Worm (Caenorhabditis elegans) whole organism, early embryonic: ENCODE results near the gene unc-44.

Experiments
- B0310.2 ChIP-seq: sonication (generic microtip); optimal IDR thresholded peaks from 2 replicates; lab custom pipeline; 2016; ENCODE audit warnings: mild to moderate bottlenecking, missing genetic modification characterization, missing compliant biosample characterization
- F13C5.2 ChIP-seq: sonication (generic microtip); optimal IDR thresholded peaks from 2 replicates; lab custom pipeline; 2017; ENCODE audit warnings: mild to moderate bottlenecking, missing genetic modification characterization, inconsistent platforms, missing compliant biosample characterization
- aly-1 ChIP-seq: sonication (generic microtip); optimal IDR thresholded peaks from 2 replicates; lab custom pipeline; 2016; ENCODE audit warnings: missing genetic modification characterization, missing compliant biosample characterization
- ama-1 ChIP-seq: fragments of 150-350 bp; optimal IDR thresholded peaks from 2 replicates; lab custom pipeline; 2014
- ceh-13 ChIP-seq: fragments of 200-800 bp; sonication (Bioruptor generic); optimal IDR thresholded peaks from 2 replicates; lab custom pipeline; 2018; ENCODE audit warnings: mild to moderate bottlenecking, missing genetic modification characterization, missing compliant biosample characterization
- ceh-36 ChIP-seq: sonication (generic microtip); optimal IDR thresholded peaks from 2 replicates; lab custom pipeline; 2016; ENCODE audit warnings: missing genetic modification characterization, inconsistent platforms, missing compliant biosample characterization
- ets-7 ChIP-seq: sonication (generic microtip); optimal IDR thresholded peaks from 2 replicates; lab custom pipeline; 2016; ENCODE audit warnings: missing genotype, missing genetic modification characterization, missing compliant biosample characterization
- flt-1 ChIP-seq: fragments of 200-800 bp; sonication (Bioruptor generic); IDR thresholded peaks from 2 replicates; pipeline ENCODE4 v1.3.6; 2022; ENCODE audit warnings: missing genetic modification characterization, missing compliant biosample characterization
- hmbx-1 ChIP-seq: sonication (generic microtip); optimal IDR thresholded peaks from 2 replicates; lab custom pipeline; 2016; ENCODE audit warnings: mild to moderate bottlenecking, missing genetic modification characterization, missing compliant biosample characterization
- hmg-4 ChIP-seq: fragments of 200-800 bp; sonication (Bioruptor generic); optimal IDR thresholded peaks from 2 replicates; lab custom pipeline; 2018; ENCODE audit warnings: mild to moderate bottlenecking, missing genetic modification characterization, missing compliant biosample characterization
- hnd-1 ChIP-seq: sonication (generic microtip); optimal IDR thresholded peaks from 2 replicates; lab custom pipeline; 2016; ENCODE audit warnings: missing genetic modification characterization, missing compliant biosample characterization
- pes-1 ChIP-seq: fragments of 200-800 bp; sonication (Bioruptor generic); IDR thresholded peaks from 2 replicates; pipeline ENCODE4 v1.3.6; 2022; ENCODE audit warnings: missing genetic modification reagents, missing genetic modification characterization, missing compliant biosample characterization
- scrt-1 ChIP-seq: fragments of 200-800 bp; sonication (Bioruptor generic); IDR thresholded peaks from 2 replicates; pipeline ENCODE4 v1.3.6; 2022; ENCODE audit warnings: missing genetic modification characterization, missing compliant biosample characterization
- sea-1 ChIP-seq: fragments of 200-800 bp; sonication (Bioruptor generic); conservative IDR thresholded peaks from 2 replicates; pipeline ENCODE4 v1.3.6; 2022; ENCODE audit warnings: missing genetic modification characterization, missing compliant biosample characterization
- tbx-11 ChIP-seq: fragments of 200-800 bp; sonication (Bioruptor generic); IDR thresholded peaks from 2 replicates; pipeline ENCODE4 v1.3.6; 2022; ENCODE audit warnings: missing genetic modification characterization, missing compliant biosample characterization
- tbx-37 ChIP-seq: fragments of 200-800 bp; sonication (Bioruptor generic); conservative IDR thresholded peaks from 2 replicates; pipeline ENCODE4 v1.3.6; 2022; ENCODE audit warnings: missing genetic modification reagents, missing genetic modification characterization, missing compliant biosample characterization
- tra-4 ChIP-seq: sonication (generic microtip); optimal IDR thresholded peaks from 2 replicates; lab custom pipeline; 2017; ENCODE audit warnings: missing genetic modification characterization, missing compliant biosample characterization

unc-44 gene

ce11 chrIV:5939908-5940307, 35.4 kb upstream of the unc-44 start:
- TF ChIP-seq flt-1 (GFP tag; lab: Robert Waterston, UW) (no peak), ceh-13 (no peak), tra-4 (no peak), hmg-4 (GFP tag; lab: Kevin White, UChicago) (no peak), aly-1 (tag; lab: Kevin White, UChicago) (no peak), tbx-37 (no peak), scrt-1 (no peak), pes-1 (GFP tag; lab: Robert Waterston, UW) (no peak), ets-7 (tag; lab: Kevin White, UChicago) (no peak), hnd-1 (tag; lab: Kevin White, UChicago) (no peak), sea-1 (GFP tag; lab: Robert Waterston, UW) (no peak), F13C5.2 (tag; lab: Kevin White, UChicago) (no peak), ama-1 (lab: Kevin White, UChicago) (no peak), tbx-11 (no peak), hmbx-1 (tag; lab: Kevin White, UChicago) (no peak), B0310.2 (no peak), ceh-36 (no peak)

ce11 chrIV:5940608-5941007, 34.7 kb upstream of the unc-44 start:
- no peak for TF ChIP-seq B0310.2
- no peak for TF ChIP-seq ceh-36
- TF ChIP-seq hnd-1 (tag; lab: Kevin White, UChicago), result no peak
- no peak for TF ChIP-seq flt-1 (GFP tag; lab: Robert Waterston, UW)
- no peak for TF ChIP-seq tra-4
- no peak for TF ChIP-seq aly-1 (tag; lab: Kevin White, UChicago)
- TF ChIP-seq hmbx-1 (tag; lab: Kevin White, UChicago), result no peak
- no peak for TF ChIP-seq F13C5.2 (tag; lab: Kevin White, UChicago)
- no peak for TF ChIP-seq pes-1 (GFP tag; lab: Robert Waterston, UW)

- TF ChIP-seq aly-1 (tag; lab: Kevin White, UChicago) (peak; percentile 14), tra-4 (no peak)
These were observed 34.0 kb upstream of the unc-44 start, which contains the start of gene pfkb-1.2 for ce11 chrIV:5941236-5941976. Gene pfkb-1.2 (plus strand): TSS chrIV:5941926.

ce11 chrIV:5944172-5944571, 31.2 kb upstream of the unc-44 start:
- no peak for TF ChIP-seq scrt-1
- TF ChIP-seq ama-1 (lab: Kevin White, UChicago), result no peak
- no peak for TF ChIP-seq flt-1 (GFP tag; lab: Robert Waterston, UW)
- TF ChIP-seq F13C5.2 (tag; lab: Kevin White, UChicago), result no peak
- no peak for TF ChIP-seq hmg-4 (GFP tag; lab: Kevin White, UChicago)
- TF ChIP-seq pes-1 (GFP tag; lab: Robert Waterston, UW), result no peak
- TF ChIP-seq ceh-36, result no peak
- TF ChIP-seq B0310.2, result no peak
- no peak for TF ChIP-seq hmbx-1 (tag; lab: Kevin White, UChicago)
- TF ChIP-seq sea-1 (GFP tag; lab: Robert Waterston, UW), result no peak
- TF ChIP-seq tra-4, result no peak
- no peak for TF ChIP-seq aly-1 (tag; lab: Kevin White, UChicago)
- no peak for TF ChIP-seq hnd-1 (tag; lab: Kevin White, UChicago)
- no peak for TF ChIP-seq tbx-37
- TF ChIP-seq ceh-13, result no peak
- TF ChIP-seq ets-7 (tag; lab: Kevin White, UChicago), result no peak
- no peak for TF ChIP-seq tbx-11

- TF ChIP-seq hnd-1 (tag; lab: Kevin White, UChicago) (no peak), flt-1 (GFP tag; lab: Robert Waterston, UW) (no peak), tra-4 (no peak), ceh-13 (no peak), B0310.2 (no peak), scrt-1 (no peak), F13C5.2 (tag; lab: Kevin White, UChicago) (no peak), tbx-37 (no peak), hmg-4 (GFP tag; lab: Kevin White, UChicago) (no peak)
These were observed 29.9 kb upstream of the unc-44 start for ce11 chrIV:5945455-5945854.

- no peak for TF ChIP-seq ets-7 (tag; lab: Kevin White, UChicago)
- no peak for TF ChIP-seq hmg-4 (GFP tag; lab: Kevin White, UChicago)
- no peak for TF ChIP-seq ceh-36
- no peak for TF ChIP-seq tbx-11
- TF ChIP-seq ceh-13, result no peak
- no peak for TF ChIP-seq tbx-37
- TF ChIP-seq F13C5.2 (tag; lab: Kevin White, UChicago), result no peak
- no peak for TF ChIP-seq hnd-1 (tag; lab: Kevin White, UChicago)
- no peak for TF ChIP-seq scrt-1
- no peak for TF ChIP-seq aly-1 (tag; lab: Kevin White, UChicago)
- TF ChIP-seq sea-1 (GFP tag; lab: Robert Waterston, UW), result no peak
- TF ChIP-seq flt-1 (GFP tag; lab: Robert Waterston, UW), result no peak
These were observed 28.5 kb upstream of the unc-44 start, which contains the start of gene inx-7 for ce11 chrIV:5946602-5947444. Gene inx-7 (minus strand): TSS chrIV:5946638.

ce11 chrIV:5947555-5948151, 27.7 kb upstream of the unc-44 start, which contains the start of gene rps-25:
Gene rps-25 (minus strand): TSS chrIV:5947605.
- TF ChIP-seq ceh-36 (no peak), tra-4 (no peak), hnd-1 (tag; lab: Kevin White, UChicago) (no peak), tbx-37 (no peak), ceh-13 (no peak), ets-7 (tag; lab: Kevin White, UChicago) (no peak), aly-1 (tag; lab: Kevin White, UChicago) (no peak), tbx-11 (no peak), pes-1 (GFP tag; lab: Robert Waterston, UW) (no peak), flt-1 (GFP tag; lab: Robert Waterston, UW) (no peak), hmbx-1 (tag; lab: Kevin White, UChicago) (no peak), sea-1 (GFP tag; lab: Robert Waterston, UW) (no peak), ama-1 (lab: Kevin White, UChicago) (no peak), F13C5.2 (tag; lab: Kevin White, UChicago) (no peak)
